Worm (Caenorhabditis elegans): Measurements from ENCODE around the gene K02E7.7.

DNA sequence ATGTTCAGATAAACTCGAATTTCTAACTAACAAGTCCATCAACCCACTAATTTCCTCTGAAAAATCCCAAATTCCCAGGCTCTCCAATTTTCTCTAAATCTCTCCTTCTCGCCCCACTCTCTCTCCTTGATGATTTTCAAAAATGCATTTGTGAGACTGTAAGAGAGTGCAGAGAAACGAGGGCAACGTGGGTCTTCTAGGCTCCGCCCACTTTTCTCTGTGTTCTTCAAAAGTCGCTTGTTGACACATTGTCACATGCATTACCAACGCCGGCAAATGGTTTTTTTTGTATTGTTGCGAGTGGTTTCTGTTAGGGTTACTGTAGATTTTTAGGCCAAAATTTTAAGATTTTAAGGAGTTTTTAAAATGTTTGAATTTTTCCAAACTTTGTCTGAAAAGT lies 31.7 kb downstream of the K02E7.7 start:
- no peak for TF ChIP-seq snpc-4 (tag; optimal IDR thresholded peaks at IDR 0.05)
- TF ChIP-seq elt-2 (tag; optimal IDR thresholded peaks at IDR 0.05), result no peak
